Fruit fly (Drosophila melanogaster): Measurements from ENCODE around the gene CG17328.

The CG17328 gene

dm6 chr2L:16285692-16286359, 13.9 kb upstream of the CG17328 start (continued):
- TF ChIP-seq CG18011 (GFP tag; optimal IDR thresholded peaks at IDR 0.05): peak; percentile 71
- TF ChIP-seq Doc3 (GFP tag; IDR thresholded peaks at IDR 0.05; ENCODE audit: partially characterized antibody): no peak
- TF ChIP-seq yki (optimal IDR thresholded peaks at IDR 0.05): peak; percentile 41
- TF ChIP-seq BEAF-32 (GFP tag; optimal IDR thresholded peaks at IDR 0.05): no peak
- TF ChIP-seq pho (GFP tag; optimal IDR thresholded peaks at IDR 0.05): peak; percentile 85
- TF ChIP-seq psq (GFP tag; optimal IDR thresholded peaks at IDR 0.05): peak; percentile 48
- TF ChIP-seq CG10321 (GFP tag; IDR thresholded peaks at IDR 0.05): no peak
- no peak for TF ChIP-seq ap (GFP tag; IDR thresholded peaks at IDR 0.05)
- peak; percentile 73 for TF ChIP-seq ewg (GFP tag; optimal IDR thresholded peaks at IDR 0.05)
- TF ChIP-seq Dip2 (GFP tag; IDR thresholded peaks at IDR 0.05): no peak
- TF ChIP-seq CG3726 (GFP tag; IDR thresholded peaks at IDR 0.05): no peak
- peak; percentile 78 for TF ChIP-seq CG5245 (GFP tag; optimal IDR thresholded peaks at IDR 0.05)
- TF ChIP-seq CG10543 (GFP tag; optimal IDR thresholded peaks at IDR 0.05): peak; percentile 24
- peak; percentile 89 for TF ChIP-seq ind (GFP tag; optimal IDR thresholded peaks at IDR 0.05)
- no peak for TF ChIP-seq CG1024 (GFP tag; IDR thresholded peaks at IDR 0.05)
- peak; percentile 85 for TF ChIP-seq zfh2 (GFP tag; optimal IDR thresholded peaks at IDR 0.05)
- no peak for TF ChIP-seq Ptx1 (GFP tag; IDR thresholded peaks at IDR 0.05)
- no peak for TF ChIP-seq ato (GFP tag; IDR thresholded peaks at IDR 0.05; ENCODE audit: partially characterized antibody)
- no peak for TF ChIP-seq ken (GFP tag; IDR thresholded peaks at IDR 0.05)
- TF ChIP-seq maf-S (GFP tag; optimal IDR thresholded peaks at IDR 0.05): peak; percentile 89
- peak; percentile 81 for TF ChIP-seq Atf-2 (GFP tag; optimal IDR thresholded peaks at IDR 0.05)
- TF ChIP-seq CG1647 (GFP tag; optimal IDR thresholded peaks at IDR 0.05): peak; percentile 81
- TF ChIP-seq ro (GFP tag; IDR thresholded peaks at IDR 0.05): no peak
- TF ChIP-seq Dll (GFP tag; IDR thresholded peaks at IDR 0.05; ENCODE audit: partially characterized antibody): no peak
- TF ChIP-seq vnd (GFP tag; IDR thresholded peaks at IDR 0.05; ENCODE audit: partially characterized antibody): no peak
- peak; percentile 64 for TF ChIP-seq CG10462 (GFP tag; optimal IDR thresholded peaks at IDR 0.05)
- TF ChIP-seq peb (GFP tag; IDR thresholded peaks at IDR 0.05): no peak
- TF ChIP-seq kni (GFP tag; optimal IDR thresholded peaks at IDR 0.05): no peak
- no peak for TF ChIP-seq CG15073 (GFP tag; optimal IDR thresholded peaks at IDR 0.05)
- peak; percentile 78 for TF ChIP-seq CG4282 (GFP tag; optimal IDR thresholded peaks at IDR 0.05)
- peak; percentile 70 for TF ChIP-seq CG15514 (GFP tag; optimal IDR thresholded peaks at IDR 0.05)
- no peak for TF ChIP-seq Hr78 (GFP tag; optimal IDR thresholded peaks at IDR 0.05)
- TF ChIP-seq CG14965 (GFP tag; optimal IDR thresholded peaks at IDR 0.05; ENCODE audit: borderline replicate concordance): peak; percentile 41
- peak; percentile 86 for TF ChIP-seq gro (GFP tag; optimal IDR thresholded peaks at IDR 0.05)
- TF ChIP-seq bigmax (GFP tag; optimal IDR thresholded peaks at IDR 0.05): peak; percentile 36
- TF ChIP-seq CG4820 (GFP tag; optimal IDR thresholded peaks at IDR 0.05): peak; percentile 85
- no peak for TF ChIP-seq dysf (GFP tag; IDR thresholded peaks at IDR 0.05)
- peak; percentile 69 for TF ChIP-seq org-1 (GFP tag; optimal IDR thresholded peaks at IDR 0.05)
- TF ChIP-seq ERR (GFP tag; optimal IDR thresholded peaks at IDR 0.05): peak; percentile 59
- peak; percentile 87 for TF ChIP-seq CG12155 (GFP tag; optimal IDR thresholded peaks at IDR 0.05)
- TF ChIP-seq CG8944 (GFP tag; optimal IDR thresholded peaks at IDR 0.05): peak; percentile 84
- TF ChIP-seq dmrt11E (tag; optimal IDR thresholded peaks at IDR 0.05): peak; percentile 90
- TF ChIP-seq nerfin-2 (GFP tag; IDR thresholded peaks at IDR 0.05; ENCODE audit: partially characterized antibody): no peak
- TF ChIP-seq jumu (GFP tag; optimal IDR thresholded peaks at IDR 0.05): peak; percentile 72
- TF ChIP-seq klu (GFP tag; IDR thresholded peaks at IDR 0.05): no peak
- peak; percentile 63 for TF ChIP-seq CG31365 (tag; optimal IDR thresholded peaks at IDR 0.05)
- TF ChIP-seq rib (GFP tag; IDR thresholded peaks at IDR 0.05): no peak
- no peak for TF ChIP-seq CG14014 (GFP tag; IDR thresholded peaks at IDR 0.05)
- peak; percentile 24 for TF ChIP-seq odd (GFP tag; optimal IDR thresholded peaks at IDR 0.05)
- peak in 1 of 3 experiments; percentile 80 for TF ChIP-seq lola (GFP tag; optimal IDR thresholded peaks at IDR 0.05)

All from whole organism, embryonic.